Worm (Caenorhabditis elegans) whole organism, mixed stage, embryonic: Measurements from ENCODE around the gene C16C8.14.
"Not testable (repeated sequence)": the region's sequence is repeated elsewhere in the genome, so short reads cannot be mapped to it uniquely, and the experiment has no call there.

ENCODE experiments used
- bed-3 ChIP-seq: fragments of 200-800 bp; sonication (Bioruptor generic); optimal IDR thresholded peaks from 3 replicates; lab custom pipeline; 2018; ENCODE audit warnings: mild to moderate bottlenecking, missing genetic modification characterization, moderate library complexity, missing compliant biosample characterization
- blmp-1 ChIP-seq: fragments of 150-350 bp; optimal IDR thresholded peaks from 2 replicates; lab custom pipeline; 2014; ENCODE audit warnings: missing biosample characterization, missing genetic modification characterization
- ceh-39 ChIP-seq: fragments of 150-350 bp; optimal IDR thresholded peaks from 2 replicates; lab custom pipeline; 2014; ENCODE audit warnings: missing biosample characterization, missing genetic modification characterization
- ces-1 ChIP-seq: fragments of 150-350 bp; optimal IDR thresholded peaks from 2 replicates; lab custom pipeline; 2014; ENCODE audit warnings: missing biosample characterization, missing genetic modification reagents, missing genetic modification characterization
- cnd-1 ChIP-seq: fragments of 200-800 bp; sonication (Bioruptor generic); optimal IDR thresholded peaks from 2 replicates; lab custom pipeline; 2018; ENCODE audit warnings: mild to moderate bottlenecking, missing genetic modification characterization, missing compliant biosample characterization
- drap-1 ChIP-seq: fragments of 200-800 bp; sonication (Bioruptor generic); optimal IDR thresholded peaks from 3 replicates; lab custom pipeline; 2018; ENCODE audit warnings: mild to moderate bottlenecking, missing genetic modification characterization, missing compliant biosample characterization
- elt-1 ChIP-seq: sonication (generic microtip); optimal IDR thresholded peaks from 2 replicates; lab custom pipeline; 2017; ENCODE audit warnings: missing genetic modification characterization, mild to moderate bottlenecking, missing compliant biosample characterization, antibody characterized with exemption, moderate library complexity, borderline replicate concordance; ENCODE audit not compliant: insufficient read depth
- ham-2 ChIP-seq: fragments of 200-800 bp; sonication (Bioruptor generic); optimal IDR thresholded peaks from 2 replicates; lab custom pipeline; 2018; ENCODE audit warnings: mild to moderate bottlenecking, missing genetic modification characterization, missing compliant biosample characterization
- hlh-1 ChIP-seq: fragments of 150-350 bp; optimal IDR thresholded peaks from 2 replicates; lab custom pipeline; 2014; ENCODE audit warnings: missing biosample characterization, missing genetic modification reagents, missing genetic modification characterization
- lin-13 ChIP-seq: fragments of 150-350 bp; optimal IDR thresholded peaks from 2 replicates; lab custom pipeline; 2014; ENCODE audit warnings: missing biosample characterization, missing genetic modification characterization
- lin-32 ChIP-seq: fragments of 200-800 bp; sonication (Bioruptor generic); optimal IDR thresholded peaks from 2 replicates; lab custom pipeline; 2018; ENCODE audit warnings: mild to moderate bottlenecking, missing genetic modification characterization, missing compliant biosample characterization
- mab-5 ChIP-seq: fragments of 150-350 bp; optimal IDR thresholded peaks from 2 replicates; lab custom pipeline; 2014; ENCODE audit warnings: missing biosample characterization, missing genetic modification characterization
- mep-1 ChIP-seq: fragments of 150-350 bp; optimal IDR thresholded peaks from 2 replicates; lab custom pipeline; 2017; ENCODE audit warnings: missing biosample characterization, missing genetic modification reagents, missing genetic modification characterization, inconsistent platforms
- mls-2 ChIP-seq: sonication (generic microtip); optimal IDR thresholded peaks from 2 replicates; lab custom pipeline; 2016; ENCODE audit warnings: mild to moderate bottlenecking, missing genetic modification characterization, moderate library complexity, missing compliant biosample characterization
- nhr-12 ChIP-seq: fragments of 150-350 bp; optimal IDR thresholded peaks from 2 replicates; lab custom pipeline; 2014; ENCODE audit warnings: missing biosample characterization, missing genetic modification characterization
- nhr-2 ChIP-seq: fragments of 150-350 bp; optimal IDR thresholded peaks from 2 replicates; lab custom pipeline; 2014; ENCODE audit warnings: missing biosample characterization, missing genetic modification characterization
- nhr-237 ChIP-seq: fragments of 150-350 bp; optimal IDR thresholded peaks from 2 replicates; lab custom pipeline; 2014; ENCODE audit warnings: missing biosample characterization, missing genetic modification characterization
- nhr-28 ChIP-seq: fragments of 150-350 bp; optimal IDR thresholded peaks from 2 replicates; lab custom pipeline; 2014; ENCODE audit warnings: missing biosample characterization, missing genetic modification characterization
- nhr-76 ChIP-seq: sonication (generic microtip); optimal IDR thresholded peaks from 2 replicates; lab custom pipeline; 2017; ENCODE audit warnings: missing biosample characterization, missing genetic modification characterization
- pha-4 ChIP-seq: fragments of 150-350 bp; optimal IDR thresholded peaks from 2 replicates; lab custom pipeline; 2018; ENCODE audit warnings: missing biosample characterization, missing genetic modification reagents, missing genetic modification characterization
- sem-2 ChIP-seq: fragments of 200-800 bp; sonication (Bioruptor generic); optimal IDR thresholded peaks from 2 replicates; lab custom pipeline; 2018; ENCODE audit warnings: mild to moderate bottlenecking, missing genetic modification characterization, missing compliant biosample characterization
- snpc-4 ChIP-seq: fragments of 150-350 bp; optimal IDR thresholded peaks from 2 replicates; lab custom pipeline; 2014; ENCODE audit warnings: missing biosample characterization, missing genetic modification characterization
- tbx-8 ChIP-seq: fragments of 200-800 bp; sonication (Bioruptor generic); optimal IDR thresholded peaks from 2 replicates; lab custom pipeline; 2018; ENCODE audit warnings: mild to moderate bottlenecking, missing genetic modification characterization, moderate library complexity, missing compliant biosample characterization
- unc-120 ChIP-seq: sonication (generic microtip); optimal IDR thresholded peaks from 2 replicates; lab custom pipeline; 2017; ENCODE audit warnings: missing genetic modification characterization, missing compliant biosample characterization; ENCODE audit not compliant: poor library complexity, severe bottlenecking
- unc-39 ChIP-seq: fragments of 150-350 bp; optimal IDR thresholded peaks from 2 replicates; lab custom pipeline; 2014; ENCODE audit warnings: missing biosample characterization, missing genetic modification characterization
- ztf-11 ChIP-seq: fragments of 150-350 bp; optimal IDR thresholded peaks from 2 replicates; lab custom pipeline; 2014; ENCODE audit warnings: missing biosample characterization, missing genetic modification characterization

C16C8.14 gene

DNA sequence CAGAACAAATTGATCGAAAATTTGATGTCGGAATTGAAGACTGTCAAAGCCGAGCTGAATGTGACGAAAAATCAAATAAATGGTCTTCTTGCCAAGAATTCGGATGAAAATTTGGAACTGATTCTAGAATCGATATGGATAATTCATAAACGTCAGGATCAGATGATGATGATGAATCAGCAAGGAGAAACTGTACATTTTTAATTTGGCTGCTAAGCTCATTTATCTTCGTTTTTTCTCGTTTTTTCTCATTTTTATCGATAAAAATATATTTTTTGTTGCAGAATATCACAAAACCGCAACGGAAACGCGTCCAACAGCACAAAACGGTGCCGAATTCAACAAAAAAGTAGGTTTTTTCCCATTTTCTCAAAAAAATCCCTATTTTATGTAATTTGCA, at the start of gene C16C8.14:
TSS of gene C16C8.14 (plus strand) at position 301 of the 400 bp plus-strand sequence.
- TF ChIP-seq mab-5 (tag; lab: Kevin White, UChicago); drap-1 (GFP tag; lab: Kevin White, UChicago); ces-1: not testable (repeated sequence)

DNA sequence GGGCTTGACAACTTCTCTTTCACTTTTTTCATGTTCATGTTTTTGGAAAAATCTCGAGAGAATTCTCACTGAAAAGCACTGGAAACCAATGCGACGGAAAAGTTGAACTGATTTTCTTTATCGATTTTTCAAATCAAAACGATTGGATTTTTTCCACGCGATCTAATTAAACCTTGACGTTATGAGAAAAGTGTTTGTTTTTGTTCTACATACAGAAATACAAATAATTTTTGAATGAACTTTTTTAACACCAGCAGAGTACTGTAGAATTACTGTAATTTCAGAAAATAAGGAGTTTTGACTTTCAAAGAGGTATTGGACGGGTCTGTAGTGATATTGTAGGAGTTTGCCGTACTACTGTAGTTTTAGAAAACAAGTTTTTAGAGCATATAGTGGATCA, 46.8 kb upstream of the C16C8.14 start, which contains the start of gene nep-10:
TSS of gene nep-10 (minus strand) at position 101 of the 400 bp plus-strand sequence.
- TF ChIP-seq ham-2 (GFP tag; lab: Kevin White, UChicago) (no peak), elt-1 (tag; lab: Kevin White, UChicago) (no peak), nhr-12 (no peak), snpc-4 (no peak), ceh-39 (tag; lab: Kevin White, UChicago) (no peak)
- TF ChIP-seq, all 35 proteins: peak for 0

DNA sequence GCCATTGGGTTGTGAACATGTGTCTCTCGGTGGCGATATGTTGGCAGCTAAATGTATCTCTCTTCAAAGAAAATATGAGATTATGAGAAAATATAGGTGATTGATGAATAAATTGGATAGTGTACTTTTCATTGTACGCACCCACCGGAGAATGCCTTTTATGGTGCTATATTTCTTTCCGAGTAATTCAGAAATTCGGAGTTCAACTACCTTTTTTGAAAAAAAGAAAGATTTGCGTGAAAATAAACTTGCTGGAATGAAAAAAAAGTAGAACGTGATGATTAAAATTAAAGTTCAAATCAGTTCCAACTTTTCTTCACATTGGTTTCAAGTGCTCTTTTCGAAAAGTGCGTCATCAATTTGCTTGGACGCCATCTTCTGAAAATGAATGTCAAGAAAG, 46.1 kb upstream of the C16C8.14 start, which contains the start of gene nep-8:
TSS of gene nep-8 (plus strand) at position 301 of the 400 bp plus-strand sequence.
- TF ChIP-seq bed-3, result no peak
- TF ChIP-seq nhr-28 (tag; lab: Kevin White, UChicago), result no peak
- no peak for TF ChIP-seq mep-1
- no peak for TF ChIP-seq nhr-237 (tag; lab: Kevin White, UChicago)
- no peak for TF ChIP-seq cnd-1 (tag; lab: Kevin White, UChicago)
- TF ChIP-seq lin-32, result no peak
- no peak for TF ChIP-seq nhr-2 (tag; lab: Kevin White, UChicago)
- no peak for TF ChIP-seq sem-2 (GFP tag; lab: Kevin White, UChicago)
- no peak for TF ChIP-seq unc-120 (tag; lab: Kevin White, UChicago)
- TF ChIP-seq unc-39 (tag; lab: Kevin White, UChicago), result no peak
- TF ChIP-seq blmp-1 (tag; lab: Kevin White, UChicago), result no peak
- no peak for TF ChIP-seq drap-1 (GFP tag; lab: Kevin White, UChicago)

DNA sequence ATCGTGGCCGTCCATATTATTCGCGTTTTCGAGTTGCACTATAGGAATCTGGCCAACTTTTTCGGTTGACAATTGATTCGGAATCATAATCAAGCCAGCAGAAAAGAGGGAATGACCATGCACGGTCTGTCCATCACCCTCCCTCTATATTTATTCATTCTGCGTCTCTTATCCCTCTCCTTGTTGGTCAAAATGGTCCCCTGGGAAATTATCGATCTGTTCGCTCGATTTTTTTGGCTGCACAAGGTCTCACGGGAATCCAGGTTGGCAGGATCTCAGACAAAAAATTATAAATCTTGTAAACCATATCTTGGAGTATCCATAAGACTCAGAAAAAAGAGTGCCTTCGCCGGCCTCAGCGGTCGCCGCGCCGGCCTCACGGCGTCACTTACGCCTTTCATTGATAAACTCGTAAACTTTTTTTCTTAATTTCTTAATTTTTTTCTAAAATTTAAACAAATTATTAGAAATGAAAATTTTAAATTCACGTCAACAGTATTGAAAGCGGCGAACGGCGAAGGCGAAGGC, 35.2 kb upstream of the C16C8.14 start, which contains the start of the genes F18A12.7 and F18A12.2:
TSS of gene F18A12.7 (minus strand) at position 101 of the 528 bp plus-strand sequence.
TSS of gene F18A12.2 (plus strand) at position 478 of the 528 bp plus-strand sequence.
- TF ChIP-seq ham-2 (GFP tag; lab: Kevin White, UChicago) (no peak), ztf-11 (tag; lab: Kevin White, UChicago) (no peak), lin-32 (no peak), nhr-2 (tag; lab: Kevin White, UChicago) (no peak), elt-1 (tag; lab: Kevin White, UChicago) (no peak), nhr-28 (tag; lab: Kevin White, UChicago) (no peak), pha-4 (tag; lab: Kevin White, UChicago) (no peak)

DNA sequence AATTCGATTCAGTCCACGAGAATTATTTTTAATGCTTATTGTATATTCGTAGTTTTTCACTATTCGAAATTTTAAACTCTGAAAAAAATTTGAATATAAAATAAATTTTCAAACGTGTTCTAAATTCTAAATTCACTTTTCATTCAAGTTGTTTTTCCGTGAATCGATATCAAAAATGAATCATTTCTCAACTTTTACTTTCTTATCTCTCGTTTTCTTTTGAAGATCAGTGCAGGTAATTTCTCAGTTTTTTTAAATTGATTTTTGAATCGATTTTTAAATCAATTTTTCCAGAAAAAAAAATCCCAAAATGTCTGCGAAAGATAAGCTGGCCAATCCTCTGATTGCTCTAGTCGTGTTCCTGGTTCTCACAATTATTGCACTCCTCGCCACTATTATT, 33.1 kb upstream of the C16C8.14 start, which contains the start of gene nep-6:
TSS of gene nep-6 (plus strand) at position 301 of the 400 bp plus-strand sequence.
- TF ChIP-seq sem-2 (GFP tag; lab: Kevin White, UChicago) (no peak), mls-2 (tag; lab: Kevin White, UChicago) (no peak)
- TF ChIP-seq, all 35 proteins: peak for 0

DNA sequence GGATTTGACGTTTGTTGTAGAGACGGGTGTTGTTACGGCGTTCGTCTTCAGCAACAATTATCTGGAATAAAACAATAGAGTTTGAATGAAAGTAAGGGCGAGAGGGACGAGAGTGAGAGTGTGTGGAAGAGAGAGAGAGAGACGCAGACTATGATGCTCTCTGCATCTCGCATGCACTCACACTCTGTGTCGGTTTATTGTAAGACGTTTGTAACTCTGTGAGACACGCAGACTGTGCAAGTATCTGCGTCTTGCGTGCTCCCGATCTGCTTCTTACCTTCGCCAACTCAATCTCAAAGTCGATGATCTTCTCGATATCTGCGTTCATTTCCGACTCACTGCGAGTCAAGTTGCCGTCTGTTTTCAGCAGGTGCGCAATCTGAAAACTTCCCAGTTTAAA, 26.7 kb upstream of the C16C8.14 start:
- TF ChIP-seq ces-1 (no peak), hlh-1 (tag; lab: Kevin White, UChicago) (no peak), snpc-4 (no peak), unc-120 (tag; lab: Kevin White, UChicago) (no peak), sem-2 (GFP tag; lab: Kevin White, UChicago) (no peak), nhr-2 (tag; lab: Kevin White, UChicago) (no peak), pha-4 (tag; lab: Kevin White, UChicago) (no peak), bed-3 (no peak), nhr-76 (tag; lab: Kevin White, UChicago) (no peak), lin-32 (no peak), ztf-11 (tag; lab: Kevin White, UChicago) (no peak)

DNA sequence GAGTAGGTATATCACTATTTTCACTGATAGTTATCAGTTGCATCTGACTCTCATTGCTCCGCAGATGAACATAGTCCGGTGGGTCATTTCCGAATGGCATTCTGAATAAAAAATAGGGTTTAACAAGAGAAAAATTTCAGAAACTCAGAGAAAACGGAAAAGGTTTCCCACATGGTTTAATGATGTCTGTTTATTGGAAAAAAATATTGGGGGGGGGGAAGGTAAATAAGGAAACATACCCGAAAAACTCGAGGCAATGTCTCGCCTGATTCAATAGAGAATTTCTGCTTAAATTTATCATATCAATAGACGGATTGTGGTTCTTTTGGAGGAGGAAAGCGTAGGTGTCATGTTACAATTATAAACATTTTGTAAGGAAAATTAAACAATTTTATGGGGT, 24.2 kb upstream of the C16C8.14 start, which contains the start of gene nep-11:
TSS of gene nep-11 (minus strand) at position 101 of the 400 bp plus-strand sequence.
- TF ChIP-seq unc-39 (tag; lab: Kevin White, UChicago), result no peak
- no peak for TF ChIP-seq tbx-8 (GFP tag; lab: Kevin White, UChicago)
- TF ChIP-seq mep-1, result no peak
- no peak for TF ChIP-seq lin-32
- no peak for TF ChIP-seq nhr-12
- no peak for TF ChIP-seq mab-5 (tag; lab: Kevin White, UChicago)
- TF ChIP-seq nhr-2 (tag; lab: Kevin White, UChicago), result no peak
- no peak for TF ChIP-seq blmp-1 (tag; lab: Kevin White, UChicago)
- no peak for TF ChIP-seq drap-1 (GFP tag; lab: Kevin White, UChicago)
- TF ChIP-seq sem-2 (GFP tag; lab: Kevin White, UChicago), result no peak
- TF ChIP-seq ztf-11 (tag; lab: Kevin White, UChicago), result no peak
- TF ChIP-seq lin-13 (tag; lab: Kevin White, UChicago), result no peak
